Fruit fly (Drosophila melanogaster): ENCODE data around the gene Vps15.

The Vps15 gene

DNA sequence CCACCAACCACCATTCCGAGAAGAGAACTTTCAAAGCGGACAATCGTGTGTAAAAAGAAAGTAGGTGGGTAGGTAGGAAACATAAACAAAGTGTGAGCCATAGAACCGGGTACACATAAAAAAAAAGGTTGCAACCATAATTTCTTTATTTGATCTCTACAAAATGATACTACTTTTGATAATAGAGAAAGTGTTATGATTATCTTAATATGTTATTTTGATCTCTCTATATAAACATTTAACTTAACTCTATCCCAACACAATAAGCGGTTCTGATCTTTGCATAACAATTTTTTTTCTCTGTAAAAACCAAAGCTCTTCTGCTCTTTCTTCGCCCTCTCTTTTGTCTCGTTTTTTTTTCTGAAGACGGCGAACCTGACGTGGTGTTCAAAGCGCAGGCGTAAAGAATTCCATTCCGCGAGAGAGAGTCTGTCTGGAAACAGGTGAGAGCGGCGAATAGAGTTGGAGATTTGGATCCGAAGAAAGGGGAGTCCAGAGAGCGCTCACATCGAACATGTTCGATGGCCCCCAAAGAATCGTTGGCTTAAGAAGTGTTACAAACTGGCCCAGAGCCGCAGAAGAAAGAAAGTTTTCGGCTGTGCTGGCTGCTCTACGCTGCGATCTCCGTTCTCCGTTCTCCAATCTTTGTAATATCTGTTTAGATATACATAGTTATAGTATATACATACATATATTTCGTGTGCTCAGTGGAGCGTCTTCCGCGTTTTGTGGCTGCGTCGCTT is 1.4 kb upstream of the Vps15 start (continued):
- TF ChIP-seq chm (GFP tag; IDR thresholded peaks at IDR 0.05) (peak; percentile 65; the same call in 1 of the 2 replicates), eyg (GFP tag; optimal IDR thresholded peaks at IDR 0.05) (peak; percentile 37), Opbp (GFP tag; IDR thresholded peaks at IDR 0.05; ENCODE audit: partially characterized antibody) (no peak), stwl (tag; optimal IDR thresholded peaks at IDR 0.05) (no peak), kah (GFP tag; optimal IDR thresholded peaks at IDR 0.05) (no peak), CG9437 (GFP tag; optimal IDR thresholded peaks at IDR 0.05) (peak; percentile 50), gce (GFP tag; IDR thresholded peaks at IDR 0.05) (no peak), CG16863 (GFP tag; optimal IDR thresholded peaks at IDR 0.05) (peak; percentile 51), bab2 (GFP tag; optimal IDR thresholded peaks at IDR 0.05) (peak; percentile 38), ken (GFP tag; IDR thresholded peaks at IDR 0.05) (peak; percentile 37; the same call in 1 of the 3 replicates), cg (GFP tag; optimal IDR thresholded peaks at IDR 0.05) (no peak), CG2678 (tag; optimal IDR thresholded peaks at IDR 0.05) (peak; percentile 82), croc (GFP tag; conservative IDR thresholded peaks at IDR 0.05) (peak; percentile 57; the same call in 2 of the 3 replicates), Mad (GFP tag; optimal IDR thresholded peaks at IDR 0.05) (no peak), CG14710 (tag; optimal IDR thresholded peaks at IDR 0.05) (peak; percentile 80), CG32532 (GFP tag; IDR thresholded peaks at IDR 0.05) (no peak), Poxn (GFP tag; IDR thresholded peaks at IDR 0.05) (no peak), Abd-B (GFP tag; optimal IDR thresholded peaks at IDR 0.05) (peak; percentile 14), hbn (GFP tag; IDR thresholded peaks at IDR 0.05; ENCODE audit: partially characterized antibody) (no peak), pho (GFP tag; optimal IDR thresholded peaks at IDR 0.05) (peak; percentile 24), Dref (GFP tag; IDR thresholded peaks at IDR 0.05) (no peak), CG11695 (GFP tag; IDR thresholded peaks at IDR 0.05) (no peak), jumu (GFP tag; optimal IDR thresholded peaks at IDR 0.05) (peak; percentile 51), CG12104 (GFP tag; optimal IDR thresholded peaks at IDR 0.05) (peak; percentile 56), pum (GFP tag; optimal IDR thresholded peaks at IDR 0.05) (peak; percentile 30), lbe (GFP tag; optimal IDR thresholded peaks at IDR 0.05) (peak; percentile 69), CG4282 (GFP tag; optimal IDR thresholded peaks at IDR 0.05) (no peak), CG2889 (GFP tag; IDR thresholded peaks at IDR 0.05) (no peak), CG7786 (GFP tag; optimal IDR thresholded peaks at IDR 0.05) (peak; percentile 5), dmrt99B (tag; optimal IDR thresholded peaks at IDR 0.05) (peak; percentile 78), HLH4C (GFP tag; IDR thresholded peaks at IDR 0.05; ENCODE audit: partially characterized antibody) (no peak), Ets97D (GFP tag; optimal IDR thresholded peaks at IDR 0.05) (no peak), MBD-R2 (GFP tag; IDR thresholded peaks at IDR 0.05) (no peak), CG3847 (GFP tag; IDR thresholded peaks at IDR 0.05) (0 out of 2 replicates have a peak, but pooled peaks have one; percentile 13), PHDP (tag; optimal IDR thresholded peaks at IDR 0.05) (peak; percentile 74), CG15011 (GFP tag; optimal IDR thresholded peaks at IDR 0.05) (peak; percentile 28), Max (GFP tag; optimal IDR thresholded peaks at IDR 0.05) (peak; percentile 23), CG6689 (GFP tag; IDR thresholded peaks at IDR 0.05) (peak; percentile 58), CG2199 (GFP tag; IDR thresholded peaks at IDR 0.05) (no peak), unpg (GFP tag; optimal IDR thresholded peaks at IDR 0.05) (peak; percentile 76), CG4854 (GFP tag; optimal IDR thresholded peaks at IDR 0.05) (peak; percentile 5), Fer3 (tag; optimal IDR thresholded peaks at IDR 0.05) (peak; percentile 43), nerfin-2 (GFP tag; IDR thresholded peaks at IDR 0.05; ENCODE audit: partially characterized antibody) (no peak), Mes4 (GFP tag; optimal IDR thresholded peaks at IDR 0.05) (peak; percentile 64), insv (GFP tag; optimal IDR thresholded peaks at IDR 0.05) (no peak), CG3065 (GFP tag; optimal IDR thresholded peaks at IDR 0.05) (no peak), HLH3B (GFP tag; IDR thresholded peaks at IDR 0.05) (peak; percentile 65; the same call in 1 of the 2 replicates), CG9215 (GFP tag; IDR thresholded peaks at IDR 0.05) (no peak), ftz-f1 (GFP tag; optimal IDR thresholded peaks at IDR 0.05) (no peak), CG10431 (GFP tag; optimal IDR thresholded peaks at IDR 0.05) (peak; percentile 69)

All from whole organism, embryonic.